Fruit fly (Drosophila melanogaster): ENCODE results near the gene CG14683.

CG14683 gene

DNA sequence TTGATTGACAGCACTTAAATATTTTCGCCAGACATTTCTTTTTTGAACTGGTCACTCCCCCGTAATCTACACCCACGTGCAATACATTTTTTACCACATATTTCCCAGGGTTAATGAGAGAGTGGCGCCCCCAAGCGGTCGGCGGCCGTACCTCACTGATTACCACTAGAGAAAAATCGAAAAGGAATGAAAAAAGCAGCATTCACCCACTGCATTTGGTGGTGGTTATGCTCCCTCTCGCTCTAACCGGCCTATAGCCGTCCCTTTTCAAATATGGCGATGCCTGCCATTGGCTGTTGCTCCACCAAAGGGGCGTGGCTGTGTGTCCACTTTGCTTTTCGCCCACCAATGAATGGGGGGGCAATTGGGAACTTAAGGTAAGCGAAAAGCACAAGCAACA is 31.5 kb upstream of the CG14683 start (continued):
- TF ChIP-seq Trl (optimal IDR thresholded peaks at IDR 0.05) (no peak), Trl (GFP tag; optimal IDR thresholded peaks at IDR 0.05) (peak; percentile 44), Ravus (GFP tag; IDR thresholded peaks at IDR 0.05) (no peak), CG10462 (GFP tag; optimal IDR thresholded peaks at IDR 0.05) (no peak), sug (tag; optimal IDR thresholded peaks at IDR 0.05) (no peak), al (GFP tag; IDR thresholded peaks at IDR 0.05) (no peak), CG15479 (GFP tag; optimal IDR thresholded peaks at IDR 0.05) (no peak), twi (tag; optimal IDR thresholded peaks at IDR 0.05) (peak; percentile 41), Vsx1 (GFP tag; optimal IDR thresholded peaks at IDR 0.05) (peak; percentile 76), CG12071 (GFP tag; optimal IDR thresholded peaks at IDR 0.05) (peak; percentile 82), CG9727 (GFP tag; optimal IDR thresholded peaks at IDR 0.05) (peak; percentile 62), sd (tag; optimal IDR thresholded peaks at IDR 0.05) (peak; percentile 50), Oaz (GFP tag; IDR thresholded peaks at IDR 0.05) (peak; percentile 23; the same call in 1 of the 2 replicates), lab (GFP tag; optimal IDR thresholded peaks at IDR 0.05) (peak; percentile 66), CG3281 (GFP tag; optimal IDR thresholded peaks at IDR 0.05) (peak; percentile 56), cg (GFP tag; optimal IDR thresholded peaks at IDR 0.05) (peak; percentile 29), Camta (GFP tag; optimal IDR thresholded peaks at IDR 0.05) (no peak), CG15073 (GFP tag; optimal IDR thresholded peaks at IDR 0.05) (no peak), CG17802 (tag; optimal IDR thresholded peaks at IDR 0.05) (peak; percentile 46), CG7839 (tag; optimal IDR thresholded peaks at IDR 0.05) (peak; percentile 32), kah (GFP tag; optimal IDR thresholded peaks at IDR 0.05) (peak; percentile 61), sc (optimal IDR thresholded peaks at IDR 0.05) (no peak), sc (GFP tag; optimal IDR thresholded peaks at IDR 0.05) (peak; percentile 71), ro (GFP tag; IDR thresholded peaks at IDR 0.05) (no peak), nerfin-2 (GFP tag; IDR thresholded peaks at IDR 0.05; ENCODE audit: partially characterized antibody) (no peak), CG11456 (GFP tag; IDR thresholded peaks at IDR 0.05) (peak; percentile 67; the same call in 2 of the 3 replicates), CG17359 (tag; optimal IDR thresholded peaks at IDR 0.05) (peak; percentile 53), caup (GFP tag; optimal IDR thresholded peaks at IDR 0.05; ENCODE audit: severe bottlenecking) (peak; percentile 56), Dip3 (GFP tag; optimal IDR thresholded peaks at IDR 0.05) (no peak), CG2202 (tag; optimal IDR thresholded peaks at IDR 0.05) (peak; percentile 15), CG8290 (GFP tag; optimal IDR thresholded peaks at IDR 0.05) (peak; percentile 31), CG8290 (tag; optimal IDR thresholded peaks at IDR 0.05) (peak in 1 of 2 experiments; percentile 65), CG12744 (GFP tag; optimal IDR thresholded peaks at IDR 0.05) (no peak), Sin3A (optimal IDR thresholded peaks at IDR 0.05) (no peak), CG11695 (GFP tag; IDR thresholded peaks at IDR 0.05) (peak; percentile 41; the same call in 1 of the 3 replicates), disco-r (GFP tag; optimal IDR thresholded peaks at IDR 0.05) (no peak), CG34224 (GFP tag; IDR thresholded peaks at IDR 0.05; ENCODE audit: partially characterized antibody) (no peak), insv (GFP tag; optimal IDR thresholded peaks at IDR 0.05) (no peak), sens (GFP tag) (peak; percentile 91), CG11504 (tag; optimal IDR thresholded peaks at IDR 0.05) (peak; percentile 58), Dbx (GFP tag; IDR thresholded peaks at IDR 0.05) (no peak), bcd (GFP tag; optimal IDR thresholded peaks at IDR 0.05) (peak; percentile 38), CG18476 (GFP tag; optimal IDR thresholded peaks at IDR 0.05) (no peak), NK7.1 (GFP tag; optimal IDR thresholded peaks at IDR 0.05) (peak; percentile 23), ken (GFP tag; IDR thresholded peaks at IDR 0.05) (peak; percentile 19; the same call in 1 of the 3 replicates), otp (GFP tag; IDR thresholded peaks at IDR 0.05) (peak; percentile 77; the same call in 2 of the 3 replicates), D19B (GFP tag; optimal IDR thresholded peaks at IDR 0.05) (no peak), da (GFP tag; optimal IDR thresholded peaks at IDR 0.05) (no peak), CHES-1-like (GFP tag; optimal IDR thresholded peaks at IDR 0.05) (peak; percentile 14), NfI (GFP tag; optimal IDR thresholded peaks at IDR 0.05) (peak; percentile 61), gce (GFP tag; IDR thresholded peaks at IDR 0.05) (peak; percentile 77; the same call in 2 of the 3 replicates), zen (tag; optimal IDR thresholded peaks at IDR 0.05) (peak; percentile 74)

All from whole organism, embryonic.